Fruit fly (Drosophila melanogaster): Measurements from ENCODE around the gene colt.

The colt gene

DNA sequence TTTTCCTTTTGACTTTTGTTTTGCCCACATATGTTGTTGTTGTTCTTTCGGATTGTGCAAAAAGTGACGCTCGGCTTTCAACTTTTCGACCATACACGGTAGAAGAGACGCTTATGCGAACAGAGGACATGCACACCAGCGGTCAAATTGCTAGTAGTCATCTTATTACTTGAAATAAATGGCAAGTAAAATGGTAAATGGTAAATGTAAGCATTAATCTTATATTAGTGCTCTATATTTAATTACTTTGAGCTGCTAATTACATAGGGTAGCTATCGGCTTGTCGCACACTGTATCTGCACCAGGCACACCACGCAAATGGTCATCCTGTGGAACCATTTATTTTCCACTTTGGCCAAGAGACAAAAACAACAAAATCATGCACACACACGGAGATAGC, 48.6 kb downstream of the colt start (continued):
- TF ChIP-seq row (GFP tag; IDR thresholded peaks at IDR 0.05) (peak; percentile 43; the same call in 2 of the 3 replicates), CG11560 (tag; IDR thresholded peaks at IDR 0.05) (no peak), sens (GFP tag) (peak; percentile 51), CG18599 (GFP tag; optimal IDR thresholded peaks at IDR 0.05) (peak; percentile 65), Rx (GFP tag; IDR thresholded peaks at IDR 0.05) (0 out of 2 replicates have a peak, but pooled peaks have one; percentile 4), ab (GFP tag; optimal IDR thresholded peaks at IDR 0.05) (no peak)

DNA sequence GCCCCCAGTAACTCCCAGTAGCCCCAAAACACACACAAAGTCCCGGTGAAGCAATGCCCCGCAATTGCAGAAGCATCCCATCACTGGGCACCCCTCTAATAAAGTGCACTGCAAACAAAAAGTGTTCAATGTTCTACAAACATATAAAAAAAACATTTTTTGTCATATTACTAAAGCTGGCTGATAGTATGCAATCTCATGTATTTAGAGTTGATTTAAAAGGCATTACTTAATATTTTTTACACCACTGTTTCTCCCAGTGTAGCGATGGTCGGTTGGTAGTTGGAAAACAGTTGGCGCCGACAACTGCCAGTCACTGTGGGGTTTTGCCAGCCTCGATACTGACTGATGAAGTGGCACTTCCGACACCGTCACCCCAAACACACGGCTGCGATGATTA, 49.5 kb downstream of the colt start:
- TF ChIP-seq CG12299 (tag; optimal IDR thresholded peaks at IDR 0.05), result no peak
- TF ChIP-seq Oli (tag; optimal IDR thresholded peaks at IDR 0.05), result peak; percentile 6
- TF ChIP-seq CG17829 (tag; optimal IDR thresholded peaks at IDR 0.05), result no peak
- TF ChIP-seq prd (optimal IDR thresholded peaks at IDR 0.05), result no peak
- TF ChIP-seq prd (GFP tag; IDR thresholded peaks at IDR 0.05), result peak; percentile 26; the same call in 1 of the 3 replicates
- no peak for TF ChIP-seq gt (GFP tag; IDR thresholded peaks at IDR 0.05)
- no peak for TF ChIP-seq CG8765 (GFP tag; IDR thresholded peaks at IDR 0.05)
- TF ChIP-seq eyg (GFP tag; optimal IDR thresholded peaks at IDR 0.05), result no peak
- TF ChIP-seq Hsf (GFP tag; optimal IDR thresholded peaks at IDR 0.05), result no peak
- peak; percentile 18 for TF ChIP-seq Dip3 (GFP tag; optimal IDR thresholded peaks at IDR 0.05)
- no peak for TF ChIP-seq CG11723 (GFP tag; optimal IDR thresholded peaks at IDR 0.05)
- TF ChIP-seq CG4328 (GFP tag; optimal IDR thresholded peaks at IDR 0.05), result no peak
- no peak for TF ChIP-seq unpg (GFP tag; optimal IDR thresholded peaks at IDR 0.05)
- no peak for TF ChIP-seq CG3407 (GFP tag; optimal IDR thresholded peaks at IDR 0.05)
- no peak for TF ChIP-seq CG13287 (GFP tag; IDR thresholded peaks at IDR 0.05; ENCODE audit: partially characterized antibody)
- no peak for TF ChIP-seq CG8388 (GFP tag; optimal IDR thresholded peaks at IDR 0.05)
- TF ChIP-seq CG8281 (tag; optimal IDR thresholded peaks at IDR 0.05), result no peak
- TF ChIP-seq dati (GFP tag; IDR thresholded peaks at IDR 0.05), result no peak
- TF ChIP-seq fu2 (GFP tag; optimal IDR thresholded peaks at IDR 0.05), result no peak
- TF ChIP-seq kni (GFP tag; optimal IDR thresholded peaks at IDR 0.05), result no peak
- no peak for TF ChIP-seq toy (GFP tag; IDR thresholded peaks at IDR 0.05)
- TF ChIP-seq ATbp (GFP tag; optimal IDR thresholded peaks at IDR 0.05), result no peak
- no peak for TF ChIP-seq CG1529 (GFP tag; optimal IDR thresholded peaks at IDR 0.05)
- TF ChIP-seq CTCF (GFP tag; optimal IDR thresholded peaks at IDR 0.05), result no peak
- TF ChIP-seq Dfd (GFP tag; optimal IDR thresholded peaks at IDR 0.05), result no peak
- TF ChIP-seq CG14050 (GFP tag; IDR thresholded peaks at IDR 0.05), result no peak
- TF ChIP-seq sima (GFP tag; optimal IDR thresholded peaks at IDR 0.05), result no peak
- TF ChIP-seq gsb-n (tag; optimal IDR thresholded peaks at IDR 0.05), result no peak
- TF ChIP-seq Scr (GFP tag; IDR thresholded peaks at IDR 0.05; ENCODE audit: partially characterized antibody), result no peak
- no peak for TF ChIP-seq CG10267 (tag; optimal IDR thresholded peaks at IDR 0.05)
- no peak for TF ChIP-seq fd64A (GFP tag; optimal IDR thresholded peaks at IDR 0.05)
- no peak for TF ChIP-seq ttk (GFP tag; IDR thresholded peaks at IDR 0.05)
- TF ChIP-seq pzg (GFP tag; optimal IDR thresholded peaks at IDR 0.05), result no peak
- peak; percentile 28; the same call in 1 of the 2 replicates for TF ChIP-seq slbo (GFP tag; IDR thresholded peaks at IDR 0.05)
- TF ChIP-seq stwl (tag; optimal IDR thresholded peaks at IDR 0.05), result no peak
- no peak for TF ChIP-seq fd102C (GFP tag; optimal IDR thresholded peaks at IDR 0.05)
- TF ChIP-seq Nf-YA (GFP tag; IDR thresholded peaks at IDR 0.05), result no peak
- no peak for TF ChIP-seq CG12219 (GFP tag; optimal IDR thresholded peaks at IDR 0.05)
- TF ChIP-seq stc (GFP tag; IDR thresholded peaks at IDR 0.05), result no peak
- TF ChIP-seq CG9932 (GFP tag; IDR thresholded peaks at IDR 0.05), result peak; percentile 45
- TF ChIP-seq wdn (GFP tag; IDR thresholded peaks at IDR 0.05), result no peak
- TF ChIP-seq fd3F (GFP tag; optimal IDR thresholded peaks at IDR 0.05), result no peak
- no peak for TF ChIP-seq Doc3 (GFP tag; IDR thresholded peaks at IDR 0.05; ENCODE audit: partially characterized antibody)
- TF ChIP-seq cg (GFP tag; optimal IDR thresholded peaks at IDR 0.05), result no peak
- no peak for TF ChIP-seq CG14965 (GFP tag; optimal IDR thresholded peaks at IDR 0.05; ENCODE audit: borderline replicate concordance)
